Worm (Caenorhabditis elegans): ENCODE measurements around the gene C37C3.18.

Gene C37C3.18

DNA sequence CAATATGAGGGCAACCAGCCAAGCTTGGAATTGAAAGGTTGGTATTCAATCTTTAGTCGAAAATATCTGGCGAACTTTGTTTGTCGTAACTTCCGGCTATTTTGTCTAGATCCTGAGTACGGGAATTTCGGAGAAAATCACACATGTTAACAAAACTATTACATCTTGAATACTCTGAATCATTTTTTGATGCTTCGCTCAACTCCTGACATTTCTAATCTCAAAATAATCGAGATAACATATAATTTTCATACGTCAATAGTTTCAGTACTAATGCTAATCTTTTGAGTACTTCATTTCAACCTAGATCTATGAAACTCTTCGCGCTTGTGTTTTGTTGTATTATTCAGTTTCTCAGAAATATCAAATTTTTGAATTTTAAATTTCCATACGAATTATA is 46.4 kb downstream of the C37C3.18 start:
- TF ChIP-seq cnd-1 (tag; optimal IDR thresholded peaks at IDR 0.05) (no peak), nhr-237 (tag; optimal IDR thresholded peaks at IDR 0.05) (no peak)

DNA sequence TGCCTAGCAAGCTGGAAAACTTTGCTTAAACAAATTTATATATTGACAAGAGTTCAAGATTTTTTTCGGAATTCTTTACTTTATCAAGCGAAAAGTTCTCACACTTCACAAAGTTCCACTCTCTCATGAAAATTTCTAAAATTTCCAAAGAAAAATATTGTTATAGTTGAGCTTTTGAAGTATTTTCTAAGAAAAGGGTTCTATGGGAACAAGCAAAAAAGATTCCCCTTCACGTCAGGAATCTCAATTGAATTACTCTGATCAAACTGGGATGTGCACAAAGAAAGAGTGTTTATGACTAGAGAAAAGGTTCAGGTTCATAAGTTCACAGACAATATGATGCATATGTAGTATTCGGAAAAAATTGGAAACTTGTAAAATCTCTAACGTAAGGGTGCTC is 49.6 kb downstream of the C37C3.18 start:
- TF ChIP-seq M03D4.4 (tag; optimal IDR thresholded peaks at IDR 0.05) (no peak), ceh-83 (GFP tag; optimal IDR thresholded peaks at IDR 0.05) (no peak), flh-1 (GFP tag; optimal IDR thresholded peaks at IDR 0.05) (no peak)

All from whole organism, mixed stage, embryonic.